Worm (Caenorhabditis elegans) whole organism, L4/young adult: ENCODE data around the gene Y43F8C.3.

Experiments used
- W03F9.2 ChIP-seq: fragments of 150-350 bp; optimal IDR thresholded peaks from 2 replicates; lab custom pipeline; 2014; ENCODE audit warnings: missing biosample characterization, missing genetic modification characterization
- dao-5 ChIP-seq: sonication (generic microtip); optimal IDR thresholded peaks from 2 replicates; lab custom pipeline; 2016; ENCODE audit warnings: missing genotype, missing genetic modification characterization, moderate library complexity, missing compliant biosample characterization
- him-1 ChIP-seq: sonication (generic microtip); optimal IDR thresholded peaks from 2 replicates; lab custom pipeline; 2016; ENCODE audit warnings: missing genotype, missing genetic modification reagents, missing genetic modification characterization, missing compliant biosample characterization

ce11 chrV:19645572-19646155, 23.2 kb upstream of the Y43F8C.3 start, which contains the start of gene Y43F8C.9:
- TF ChIP-seq W03F9.2 (no peak), dao-5 (tag; lab: Kevin White, UChicago) (no peak), him-1 (tag; lab: Kevin White, UChicago) (no peak)
